Fruit fly (Drosophila melanogaster): Measurements from ENCODE around the gene CCT6.
A peak's percentile ranks its signal among the peaks of the same experiment; 100 is the strongest.

CCT6 gene

DNA sequence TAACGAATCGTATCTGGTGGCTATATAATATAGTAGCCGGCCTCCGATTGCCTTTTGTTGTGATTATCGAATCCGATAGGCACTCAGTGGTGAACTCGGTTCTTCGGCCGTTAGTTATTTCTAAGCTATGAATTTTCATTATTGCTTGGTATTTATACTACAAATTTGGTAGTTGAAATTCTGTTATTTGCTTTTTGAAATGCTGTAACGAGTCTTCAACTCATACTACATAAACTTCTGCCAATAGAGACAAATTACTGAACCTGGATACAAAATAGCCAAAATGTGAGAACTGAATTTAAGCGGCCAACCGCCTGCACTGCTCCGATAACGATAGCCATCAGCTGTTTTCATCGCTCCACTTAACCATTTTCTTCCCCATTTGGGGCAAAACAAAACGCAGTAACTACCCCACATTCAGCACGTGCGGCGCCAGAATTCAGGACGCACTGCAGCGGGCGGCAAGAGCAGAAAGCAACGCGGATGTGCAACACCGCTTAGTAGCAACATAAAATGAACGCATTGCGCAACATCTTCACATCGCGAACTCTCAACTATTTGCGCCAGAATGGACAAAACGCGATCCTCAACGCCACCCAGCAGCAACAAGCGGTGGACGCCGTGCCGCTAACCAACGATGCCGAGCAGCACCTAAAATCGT is 7.4 kb upstream of the CCT6 start, which contains the start of the genes CG11679 and CG8206 (continued):
- TF ChIP-seq vfl (GFP tag; optimal IDR thresholded peaks at IDR 0.05) (no peak), YL-1 (GFP tag; optimal IDR thresholded peaks at IDR 0.05) (peak; percentile 42), CG4404 (GFP tag; IDR thresholded peaks at IDR 0.05) (peak; percentile 27; the same call in 1 of the 2 replicates), CG6654 (GFP tag; optimal IDR thresholded peaks at IDR 0.05) (no peak), tna (GFP tag; IDR thresholded peaks at IDR 0.05; ENCODE audit: partially characterized antibody) (no peak), Dfd (GFP tag; optimal IDR thresholded peaks at IDR 0.05) (no peak), CG9932 (GFP tag; IDR thresholded peaks at IDR 0.05) (peak; percentile 61), CG10147 (GFP tag; optimal IDR thresholded peaks at IDR 0.05) (peak; percentile 13), Ada2b (GFP tag; IDR thresholded peaks at IDR 0.05) (no peak), MESR4 (GFP tag; optimal IDR thresholded peaks at IDR 0.05) (peak; percentile 76), ro (GFP tag; IDR thresholded peaks at IDR 0.05) (no peak), CG17361 (GFP tag; IDR thresholded peaks at IDR 0.05) (peak; percentile 49; the same call in 2 of the 3 replicates), Atf3 (GFP tag; optimal IDR thresholded peaks at IDR 0.05) (no peak), ind (GFP tag; optimal IDR thresholded peaks at IDR 0.05) (peak; percentile 30), Dip2 (GFP tag; IDR thresholded peaks at IDR 0.05) (no peak), sens (GFP tag) (peak; percentile 78), CkIIα-i1 (GFP tag; IDR thresholded peaks at IDR 0.05) (no peak), kni (GFP tag; optimal IDR thresholded peaks at IDR 0.05) (peak; percentile 87), Atf-2 (GFP tag; optimal IDR thresholded peaks at IDR 0.05) (peak; percentile 31), Fer2 (tag; optimal IDR thresholded peaks at IDR 0.05) (no peak), z (GFP tag; IDR thresholded peaks at IDR 0.05) (no peak), slbo (GFP tag; IDR thresholded peaks at IDR 0.05) (no peak), mam (GFP tag; optimal IDR thresholded peaks at IDR 0.05) (peak; percentile 66), CG9876 (GFP tag; optimal IDR thresholded peaks at IDR 0.05) (no peak), Camta (GFP tag; optimal IDR thresholded peaks at IDR 0.05) (no peak), CG6689 (GFP tag; IDR thresholded peaks at IDR 0.05) (peak; percentile 55), CG4820 (GFP tag; optimal IDR thresholded peaks at IDR 0.05) (peak; percentile 35), HLH3B (GFP tag; IDR thresholded peaks at IDR 0.05) (0 out of 2 replicates have a peak, but pooled peaks have one; percentile 10), CHES-1-like (GFP tag; optimal IDR thresholded peaks at IDR 0.05) (peak; percentile 54), D19B (GFP tag; optimal IDR thresholded peaks at IDR 0.05) (no peak), repo (GFP tag; optimal IDR thresholded peaks at IDR 0.05) (no peak), aop (GFP tag; IDR thresholded peaks at IDR 0.05) (no peak), CG18619 (GFP tag; optimal IDR thresholded peaks at IDR 0.05) (peak; percentile 9), CG1024 (GFP tag; IDR thresholded peaks at IDR 0.05) (no peak), CG15073 (GFP tag; optimal IDR thresholded peaks at IDR 0.05) (no peak), CG8281 (tag; optimal IDR thresholded peaks at IDR 0.05) (no peak), unpg (GFP tag; optimal IDR thresholded peaks at IDR 0.05) (peak; percentile 15), CG15269 (tag; optimal IDR thresholded peaks at IDR 0.05) (peak; percentile 32), CG11456 (GFP tag; IDR thresholded peaks at IDR 0.05) (no peak), pho (GFP tag; optimal IDR thresholded peaks at IDR 0.05) (peak; percentile 18), Med (GFP tag) (peak; percentile 91), CG9609 (GFP tag; optimal IDR thresholded peaks at IDR 0.05) (peak; percentile 37), Ssrp (tag; optimal IDR thresholded peaks at IDR 0.05) (no peak), CG3407 (GFP tag; optimal IDR thresholded peaks at IDR 0.05) (no peak), CG7987 (GFP tag; optimal IDR thresholded peaks at IDR 0.05) (no peak), Mrtf (GFP tag; IDR thresholded peaks at IDR 0.05) (no peak), Nf-YC (tag; optimal IDR thresholded peaks at IDR 0.05) (peak; percentile 42), CG10654 (GFP tag; optimal IDR thresholded peaks at IDR 0.05) (no peak), eyg (GFP tag; optimal IDR thresholded peaks at IDR 0.05) (no peak), CG11085 (GFP tag; IDR thresholded peaks at IDR 0.05) (no peak), stc (GFP tag; IDR thresholded peaks at IDR 0.05) (no peak), HHEX (GFP tag; optimal IDR thresholded peaks at IDR 0.05) (no peak)

All from whole organism, embryonic.